Fruit fly (Drosophila melanogaster) whole organism, wandering third instar larva: ENCODE data around the gene CG5191.

ENCODE experiments used
- Abd-B ChIP-seq: fragments of >200 bp; optimal IDR thresholded peaks from 2 replicates; lab custom pipeline; 2017; ENCODE audit warnings: missing biosample characterization, missing genetic modification characterization
- CG32264 ChIP-seq: fragments of 200-800 bp; sonication (Bioruptor generic); optimal IDR thresholded peaks from 2 replicates; lab custom pipeline; 2016; ENCODE audit warnings: missing biosample characterization, missing genetic modification characterization
- CG9705 ChIP-seq: fragments of 200-800 bp; sonication (Bioruptor generic); optimal IDR thresholded peaks from 2 replicates; lab custom pipeline; 2018; ENCODE audit warnings: missing biosample characterization, mild to moderate bottlenecking, missing genetic modification characterization
- CrebA ChIP-seq: fragments of 200-800 bp; sonication (Bioruptor generic); optimal IDR thresholded peaks from 2 replicates; lab custom pipeline; 2016; ENCODE audit warnings: missing biosample characterization, mild to moderate bottlenecking, missing genetic modification characterization, borderline replicate concordance
- Dfd ChIP-seq: fragments of >200 bp; optimal IDR thresholded peaks from 2 replicates; lab custom pipeline; 2017; ENCODE audit warnings: missing biosample characterization, missing genetic modification characterization
- Dif ChIP-seq: fragments of 200-275, 200-300 bp; sonication (Bioruptor generic); optimal IDR thresholded peaks from 2 replicates; lab custom pipeline; 2018; ENCODE audit warnings: missing biosample characterization, missing genetic modification characterization; ENCODE audit not compliant: partially characterized antibody
- GATAd ChIP-seq: sonication (Bioruptor generic); optimal IDR thresholded peaks from 2 replicates; lab custom pipeline; 2016; ENCODE audit warnings: missing biosample characterization, missing genetic modification characterization
- HLH106 ChIP-seq: fragments of 200-800 bp; optimal IDR thresholded peaks from 3 replicates; lab custom pipeline; 2019; ENCODE audit warnings: missing biosample characterization, mild to moderate bottlenecking, missing genetic modification characterization, moderate library complexity
- Hnf4 ChIP-seq: fragments of 200-800 bp; sonication (Bioruptor generic); optimal IDR thresholded peaks from 2 replicates; lab custom pipeline; 2016; ENCODE audit warnings: missing biosample characterization, mild to moderate bottlenecking, missing genetic modification characterization
- Hr78 ChIP-seq: fragments of >200 bp; optimal IDR thresholded peaks from 2 replicates; lab custom pipeline; 2017; ENCODE audit warnings: missing biosample characterization, missing genetic modification characterization
- Hr83 ChIP-seq: fragments of 200-300 bp; sonication (Bioruptor generic); optimal IDR thresholded peaks from 2 replicates; lab custom pipeline; 2016; ENCODE audit warnings: missing biosample characterization, mild to moderate bottlenecking, missing genetic modification characterization, moderate library complexity; ENCODE audit not compliant: poor library complexity, severe bottlenecking
- Jra ChIP-seq: sonication (Bioruptor generic); optimal IDR thresholded peaks from 2 replicates; lab custom pipeline; 2016; ENCODE audit warnings: missing biosample characterization, missing genetic modification characterization
- Mio ChIP-seq: sonication (Bioruptor generic); optimal IDR thresholded peaks from 2 replicates; lab custom pipeline; 2016; ENCODE audit warnings: missing biosample characterization, missing genetic modification characterization
- Myc ChIP-seq: fragments of >200 bp; optimal IDR thresholded peaks from 2 replicates; lab custom pipeline; 2017
- N ChIP-seq: fragments of >200 bp; optimal IDR thresholded peaks from 2 replicates; lab custom pipeline; 2018; ENCODE audit warnings: missing biosample characterization, missing external identifiers, missing genetic modification characterization
- OdsH ChIP-seq: fragments of 200-800 bp; sonication (Bioruptor generic); optimal IDR thresholded peaks from 2 replicates; lab custom pipeline; 2016; ENCODE audit warnings: missing biosample characterization, mild to moderate bottlenecking, missing genetic modification characterization
- Rel ChIP-seq, 2 experiments: fragments of 200-800 bp; sonication (Bioruptor generic) in 1 of 2; optimal IDR thresholded peaks; 2 replicates in 1 of 2; 3 replicates in 1 of 2; lab custom pipeline; 2016 to 2019; ENCODE audit warnings: mild to moderate bottlenecking in 2 of 2, missing biosample characterization in 2 of 2, missing genetic modification characterization in 2 of 2, moderate library complexity in 1 of 2
- Sp1 ChIP-seq: fragments of 200-800 bp; sonication (Bioruptor generic); optimal IDR thresholded peaks from 3 replicates; lab custom pipeline; 2019; ENCODE audit warnings: missing biosample characterization, mild to moderate bottlenecking, missing genetic modification characterization, moderate library complexity
- Vsx2 ChIP-seq: fragments of 200-300, 225-300 bp; sonication (Bioruptor generic); optimal IDR thresholded peaks from 2 replicates; lab custom pipeline; 2018; ENCODE audit warnings: missing biosample characterization, missing genetic modification characterization; ENCODE audit not compliant: partially characterized antibody
- br ChIP-seq: fragments of 200-800 bp; sonication (Bioruptor generic); optimal IDR thresholded peaks from 2 replicates; lab custom pipeline; 2016; ENCODE audit warnings: missing biosample characterization, missing genetic modification characterization
- brk ChIP-seq: fragments of 200-800 bp; sonication (Bioruptor generic); optimal IDR thresholded peaks from 2 replicates; lab custom pipeline; 2016; ENCODE audit warnings: missing biosample characterization, mild to moderate bottlenecking, missing genetic modification characterization
- dl ChIP-seq, 2 experiments: fragments of 175-275, 200-275 bp in 1 of 2; fragments of 200-275 bp in 1 of 2; sonication (Bioruptor generic); optimal IDR thresholded peaks; lab custom pipeline; 2018; ENCODE audit warnings: mild to moderate bottlenecking in 2 of 2, missing biosample characterization in 2 of 2, missing genetic modification characterization in 2 of 2, moderate library complexity in 2 of 2; ENCODE audit not compliant: partially characterized antibody in 2 of 2, insufficient read depth in 1 of 2
- dmrt93B ChIP-seq: fragments of 200-800 bp; sonication (Bioruptor generic); optimal IDR thresholded peaks from 2 replicates; lab custom pipeline; 2018; ENCODE audit warnings: missing biosample characterization, mild to moderate bottlenecking, missing genetic modification characterization
- dsf ChIP-seq: sonication (Bioruptor generic); optimal IDR thresholded peaks from 2 replicates; lab custom pipeline; 2016; ENCODE audit warnings: missing biosample characterization, missing genetic modification characterization, borderline replicate concordance
- ey ChIP-seq: fragments of 200-800 bp; sonication (Bioruptor generic); optimal IDR thresholded peaks from 2 replicates; lab custom pipeline; 2016; ENCODE audit warnings: missing biosample characterization, missing genetic modification characterization
- foxo ChIP-seq, 2 experiments: fragments of 200-800 bp; sonication (Bioruptor generic); optimal IDR thresholded peaks; 2 replicates in 1 of 2; 3 replicates in 1 of 2; lab custom pipeline; 2016 to 2017; ENCODE audit warnings: missing biosample characterization in 2 of 2, missing genetic modification characterization in 2 of 2
- fru ChIP-seq: fragments of 200-800 bp; sonication (Bioruptor generic); optimal IDR thresholded peaks from 3 replicates; lab custom pipeline; 2016; ENCODE audit warnings: missing biosample characterization, mild to moderate bottlenecking, missing genetic modification characterization
- h ChIP-seq: fragments of 200-800 bp; sonication (Bioruptor generic); optimal IDR thresholded peaks from 3 replicates; lab custom pipeline; 2016; ENCODE audit warnings: missing biosample characterization, mild to moderate bottlenecking, missing genetic modification characterization
- jim ChIP-seq: fragments of 175-275, 200-325 bp; sonication (Bioruptor generic); optimal IDR thresholded peaks from 2 replicates; lab custom pipeline; 2016; ENCODE audit warnings: missing biosample characterization, mild to moderate bottlenecking, missing genetic modification characterization
- lola ChIP-seq: fragments of >200 bp; optimal IDR thresholded peaks from 2 replicates; lab custom pipeline; 2017; ENCODE audit warnings: missing biosample characterization, missing genetic modification characterization
- pan ChIP-seq: fragments of >200 bp; optimal IDR thresholded peaks from 2 replicates; lab custom pipeline; 2017
- psq ChIP-seq: fragments of 200-800 bp; sonication (Bioruptor generic); optimal IDR thresholded peaks from 3 replicates; lab custom pipeline; 2017; ENCODE audit warnings: missing biosample characterization, mild to moderate bottlenecking, missing genetic modification characterization, moderate library complexity
- rgr ChIP-seq: fragments of 200-800 bp; sonication (Bioruptor generic); optimal IDR thresholded peaks from 3 replicates; lab custom pipeline; 2016; ENCODE audit warnings: missing biosample characterization, mild to moderate bottlenecking, missing genetic modification characterization
- sage ChIP-seq: fragments of 200-800 bp; sonication (Bioruptor generic); optimal IDR thresholded peaks from 2 replicates; lab custom pipeline; 2016; ENCODE audit warnings: missing biosample characterization, mild to moderate bottlenecking, missing genetic modification characterization
- sv ChIP-seq: fragments of 200-800 bp; sonication (Bioruptor generic); optimal IDR thresholded peaks from 3 replicates; lab custom pipeline; 2016; ENCODE audit warnings: missing biosample characterization, missing genetic modification characterization
- tai ChIP-seq: sonication (Bioruptor generic); optimal IDR thresholded peaks from 2 replicates; lab custom pipeline; 2016; ENCODE audit warnings: missing biosample characterization, missing genetic modification characterization
- usp ChIP-seq: fragments of >200 bp; optimal IDR thresholded peaks from 2 replicates; lab custom pipeline; 2017; ENCODE audit warnings: missing biosample characterization, missing genetic modification characterization
- woc ChIP-seq: sonication (Bioruptor generic); optimal IDR thresholded peaks from 2 replicates; lab custom pipeline; 2016; ENCODE audit warnings: missing biosample characterization, mild to moderate bottlenecking, missing genetic modification characterization

Gene CG5191

DNA sequence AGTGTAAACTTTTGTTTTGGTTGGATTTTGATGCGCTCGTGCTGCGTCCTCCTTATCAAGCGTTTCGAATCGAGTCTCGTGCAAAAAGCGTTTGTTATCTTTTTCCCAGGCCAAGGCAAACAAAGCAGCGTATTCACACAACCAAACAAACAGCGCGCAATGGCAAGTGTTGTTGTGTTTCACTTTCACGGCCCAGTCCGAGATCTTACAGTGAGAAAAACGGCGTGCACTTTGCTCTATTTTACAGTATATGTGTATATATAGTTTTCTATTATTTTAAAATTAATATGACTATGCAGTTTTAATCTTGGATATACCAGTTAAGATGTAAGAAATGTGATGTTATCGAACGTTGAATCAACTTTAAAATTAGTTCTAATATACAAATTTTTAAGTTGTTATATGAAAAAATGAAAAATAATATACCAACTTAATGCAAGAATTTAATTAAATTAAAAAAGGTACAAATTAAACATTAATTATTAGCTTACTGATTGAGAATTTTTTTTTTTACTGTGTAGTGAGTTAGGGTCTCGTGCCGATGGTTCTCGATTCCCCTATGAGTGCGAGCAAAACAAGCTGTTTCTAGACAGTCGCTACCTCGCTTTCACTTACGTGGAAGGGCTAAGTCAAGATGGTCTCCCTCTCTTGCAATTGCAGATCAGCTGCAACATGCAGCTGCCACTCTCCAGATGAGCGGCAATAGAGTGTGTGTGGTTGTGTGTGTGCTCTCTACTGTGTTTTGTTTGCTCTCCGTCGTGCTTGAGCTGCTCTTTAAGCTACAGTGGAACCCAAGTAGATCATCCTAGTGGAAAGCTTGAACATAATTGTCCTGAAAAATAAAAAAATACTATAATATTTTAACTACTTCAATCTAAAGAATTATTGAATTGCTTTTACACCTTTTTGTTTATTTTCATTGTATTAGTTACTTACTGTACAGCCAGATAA is 33.8 kb downstream of the CG5191 start:
- TF ChIP-seq Dfd (GFP tag; lab: Kevin White, UChicago), result no peak
- TF ChIP-seq psq, result peak; percentile 82
- TF ChIP-seq Vsx2 (GFP tag; lab: Kevin White, UChicago), result no peak
- no peak for TF ChIP-seq Rel (GFP tag; optimal IDR thresholded peaks at IDR 0.05; lab: Kevin White, UChicago)
- peak; percentile 19 for TF ChIP-seq Rel (tag; optimal IDR thresholded peaks at IDR 0.05; lab: Kevin White, UChicago)
- peak; percentile 91 for TF ChIP-seq OdsH
- TF ChIP-seq woc, result peak; percentile 44
- TF ChIP-seq fru (GFP tag; lab: Kevin White, UChicago), result peak; percentile 64
- peak; percentile 8 for TF ChIP-seq Hr83 (GFP tag; lab: Kevin White, UChicago)
- peak; percentile 54 for TF ChIP-seq Hnf4
- peak; percentile 68 for TF ChIP-seq h (GFP tag; lab: Kevin White, UChicago)
- TF ChIP-seq dmrt93B (GFP tag; lab: Kevin White, UChicago), result peak; percentile 69
- peak; percentile 1 for TF ChIP-seq dsf
- TF ChIP-seq pan (lab: Kevin White, UChicago), result no peak
- no peak for TF ChIP-seq N (GFP tag; lab: Kevin White, UChicago)
- TF ChIP-seq CG9705 (GFP tag; lab: Kevin White, UChicago), result peak; percentile 56
- peak; percentile 64 for TF ChIP-seq brk (GFP tag; lab: Kevin White, UChicago)
- TF ChIP-seq Hr78, result no peak
- no peak for TF ChIP-seq jim (GFP tag; lab: Kevin White, UChicago)
- TF ChIP-seq HLH106 (tag; lab: Kevin White, UChicago), result peak; percentile 83
- no peak for TF ChIP-seq CG32264 (GFP tag; lab: Kevin White, UChicago)
- peak; percentile 89 for TF ChIP-seq rgr
- no peak for TF ChIP-seq CrebA (GFP tag; lab: Kevin White, UChicago)
- peak; percentile 9 for TF ChIP-seq br (GFP tag; lab: Kevin White, UChicago)
- TF ChIP-seq GATAd (GFP tag; lab: Kevin White, UChicago), result no peak
- no peak for TF ChIP-seq usp (GFP tag; lab: Kevin White, UChicago)
- TF ChIP-seq ey (GFP tag; lab: Kevin White, UChicago), result peak; percentile 44
- no peak for TF ChIP-seq Mio (GFP tag; lab: Kevin White, UChicago)
- peak; percentile 51 to 74 for TF ChIP-seq dl (GFP tag; optimal IDR thresholded peaks at IDR 0.05; lab: Kevin White, UChicago; ENCODE audit: insufficient read depth in 1 of 2, partially characterized antibody in 2 of 2)
- TF ChIP-seq Myc (lab: Kevin White, UChicago), result no peak
- TF ChIP-seq foxo (GFP tag; optimal IDR thresholded peaks at IDR 0.05; lab: Kevin White, UChicago), result peak in 1 of 2 experiments; percentile 86
- no peak for TF ChIP-seq lola (GFP tag; lab: Kevin White, UChicago)
- no peak for TF ChIP-seq tai (GFP tag; lab: Kevin White, UChicago)
- no peak for TF ChIP-seq Abd-B (GFP tag; lab: Kevin White, UChicago)
- TF ChIP-seq Sp1 (GFP tag; lab: Kevin White, UChicago), result peak; percentile 90
- peak; percentile 53 for TF ChIP-seq sv (GFP tag; lab: Kevin White, UChicago)
- TF ChIP-seq Dif (GFP tag; lab: Kevin White, UChicago), result peak; percentile 49
- no peak for TF ChIP-seq Jra (GFP tag; lab: Kevin White, UChicago)
- TF ChIP-seq sage (GFP tag; lab: Kevin White, UChicago), result peak; percentile 16
- TF ChIP-seq, all 38 proteins: peak for 22
